Fruit fly (Drosophila melanogaster) whole organism, embryonic: ENCODE data around the gene Frmd5.

ENCODE experiments used
- BtbVII ChIP-seq: fragments of 200-800 bp; sonication (Bioruptor generic); optimal IDR thresholded peaks from 3 replicates; lab custom pipeline; 2017; ENCODE audit warnings: missing biosample characterization, mild to moderate bottlenecking, missing genetic modification characterization
- CG10366 ChIP-seq: fragments of 200-800 bp; sonication (Bioruptor generic); IDR thresholded peaks from 2 replicates; pipeline ENCODE4 v1.3.6; 2022; ENCODE audit warnings: missing biosample characterization, missing genetic modification characterization
- CG10543 ChIP-seq: fragments of 200-800 bp; sonication (Bioruptor generic); optimal IDR thresholded peaks from 3 replicates; lab custom pipeline; 2017; ENCODE audit warnings: missing biosample characterization, mild to moderate bottlenecking, missing genetic modification characterization, moderate library complexity
- CG11696 ChIP-seq: fragments of 200-800 bp; sonication (Bioruptor generic); IDR thresholded peaks from 2 replicates; pipeline ENCODE4 v1.3.6; 2022; ENCODE audit warnings: missing biosample characterization, missing genetic modification characterization
- CG12299 ChIP-seq: fragments of 200-800 bp; sonication (Bioruptor generic); optimal IDR thresholded peaks from 2 replicates; lab custom pipeline; 2018; ENCODE audit warnings: missing biosample characterization, mild to moderate bottlenecking, missing genetic modification characterization
- CG12391 ChIP-seq: fragments of 200-800 bp; sonication (Bioruptor generic); optimal IDR thresholded peaks from 3 replicates; lab custom pipeline; 2018; ENCODE audit warnings: missing biosample characterization, mild to moderate bottlenecking, missing genetic modification characterization, moderate library complexity
- CG13296 ChIP-seq: fragments of 200-800 bp; sonication (Bioruptor generic); optimal IDR thresholded peaks from 3 replicates; lab custom pipeline; 2018; ENCODE audit warnings: missing biosample characterization, mild to moderate bottlenecking, missing genetic modification characterization
- CG14441 ChIP-seq: fragments of 200-800 bp; sonication (Bioruptor generic); IDR thresholded peaks from 2 replicates; pipeline ENCODE4 v1.3.6; 2022; ENCODE audit warnings: missing biosample characterization, missing genetic modification characterization
- CG14965 ChIP-seq: fragments of 200-800 bp; sonication (Bioruptor generic); optimal IDR thresholded peaks from 2 replicates; lab custom pipeline; 2016; ENCODE audit warnings: missing biosample characterization, missing genetic modification characterization, borderline replicate concordance
- CG16779 ChIP-seq: fragments of 200-800 bp; sonication (Bioruptor generic); IDR thresholded peaks from 2 replicates; pipeline ENCODE4 v1.3.6; 2022; ENCODE audit warnings: missing biosample characterization, missing genetic modification characterization
- CG18262 ChIP-seq: fragments of 200-800 bp; optimal IDR thresholded peaks from 3 replicates; lab custom pipeline; 2019; ENCODE audit warnings: missing biosample characterization, mild to moderate bottlenecking, missing genetic modification characterization, moderate library complexity
- CG18476 ChIP-seq: fragments of 200-800 bp; sonication (Bioruptor generic); optimal IDR thresholded peaks from 2 replicates; lab custom pipeline; 2016; ENCODE audit warnings: missing biosample characterization, mild to moderate bottlenecking, missing genetic modification characterization
- CG2875 ChIP-seq: fragments of 200-800 bp; sonication (Bioruptor generic); optimal IDR thresholded peaks from 2 replicates; lab custom pipeline; 2017; ENCODE audit warnings: missing biosample characterization, mild to moderate bottlenecking, missing genetic modification characterization, missing genetic modification reagents
- CG30403 ChIP-seq: fragments of 200-800 bp; sonication (Bioruptor generic); optimal IDR thresholded peaks from 3 replicates; lab custom pipeline; 2016; ENCODE audit warnings: missing biosample characterization, missing genetic modification characterization
- CG31224 ChIP-seq: fragments of 200-800 bp; sonication (Bioruptor generic); IDR thresholded peaks from 2 replicates; pipeline ENCODE4 v1.3.6; 2022; ENCODE audit warnings: missing biosample characterization, missing genetic modification characterization
- CG32532 ChIP-seq: fragments of 200-800 bp; sonication (Bioruptor generic); IDR thresholded peaks from 2 replicates; pipeline ENCODE4 v1.3.6; 2022; ENCODE audit warnings: missing biosample characterization, missing genetic modification characterization
- CG33213 ChIP-seq: fragments of 200-800 bp; sonication (Bioruptor generic); optimal IDR thresholded peaks from 3 replicates; lab custom pipeline; 2016; ENCODE audit warnings: missing biosample characterization, missing genetic modification characterization
- CG5180 ChIP-seq: fragments of 200-800 bp; sonication (Bioruptor generic); optimal IDR thresholded peaks from 3 replicates; lab custom pipeline; 2017; ENCODE audit warnings: missing biosample characterization, missing genetic modification characterization, mild to moderate bottlenecking, moderate library complexity, missing genetic modification reagents
- CG7357 ChIP-seq: fragments of 200-800 bp; sonication (Bioruptor generic); IDR thresholded peaks from 3 replicates; pipeline ENCODE4 v1.3.6; 2022; ENCODE audit warnings: missing biosample characterization, missing genetic modification characterization
- CG8765 ChIP-seq: fragments of 200-800 bp; sonication (Bioruptor generic); IDR thresholded peaks from 2 replicates; pipeline ENCODE4 v1.3.6; 2022; ENCODE audit warnings: missing biosample characterization, missing genetic modification characterization
- Doc2 ChIP-seq: fragments of 200-800 bp; sonication (Bioruptor generic); IDR thresholded peaks from 2 replicates; pipeline ENCODE4 v1.3.6; 2022; ENCODE audit warnings: missing biosample characterization, missing genetic modification characterization
- Dp ChIP-seq: fragments of 200-800 bp; sonication (Bioruptor generic); optimal IDR thresholded peaks from 2 replicates; lab custom pipeline; 2018; ENCODE audit warnings: missing biosample characterization, mild to moderate bottlenecking, missing genetic modification characterization, moderate library complexity
- Elba2 ChIP-seq: fragments of 200-800 bp; sonication (Bioruptor generic); optimal IDR thresholded peaks from 3 replicates; lab custom pipeline; 2016; ENCODE audit warnings: missing biosample characterization, missing genetic modification characterization
- Fer1 ChIP-seq: fragments of 200-800 bp; sonication (Bioruptor generic); optimal IDR thresholded peaks from 2 replicates; lab custom pipeline; 2017; ENCODE audit warnings: missing biosample characterization, mild to moderate bottlenecking, missing genetic modification characterization
- Fer3 ChIP-seq: fragments of 200-800 bp; sonication (Bioruptor generic); optimal IDR thresholded peaks from 2 replicates; lab custom pipeline; 2018; ENCODE audit warnings: missing biosample characterization, mild to moderate bottlenecking, missing genetic modification characterization, moderate library complexity
- HHEX ChIP-seq: fragments of 200-800 bp; sonication (Bioruptor generic); optimal IDR thresholded peaks from 3 replicates; lab custom pipeline; 2017; ENCODE audit warnings: missing biosample characterization, mild to moderate bottlenecking, missing genetic modification characterization, missing genetic modification reagents
- HLHmδ ChIP-seq: fragments of 200-800 bp; sonication (Bioruptor generic); optimal IDR thresholded peaks from 2 replicates; lab custom pipeline; 2018; ENCODE audit warnings: missing biosample characterization, mild to moderate bottlenecking, missing genetic modification characterization, moderate library complexity
- Hmr ChIP-seq: fragments of 200-800 bp; sonication (Bioruptor generic); optimal IDR thresholded peaks from 3 replicates; lab custom pipeline; 2017; ENCODE audit warnings: mild to moderate bottlenecking, missing biosample characterization, missing genetic modification reagents, missing genetic modification characterization
- Hmx ChIP-seq: fragments of 200-800 bp; sonication (Bioruptor generic); optimal IDR thresholded peaks from 2 replicates; lab custom pipeline; 2016; ENCODE audit warnings: missing biosample characterization, missing genetic modification characterization
- Lpt ChIP-seq: fragments of >200 bp; optimal IDR thresholded peaks from 2 replicates; lab custom pipeline; 2018; ENCODE audit warnings: missing biosample characterization, missing genetic modification characterization
- NC2β ChIP-seq: fragments of 200-800 bp; sonication (Bioruptor generic); optimal IDR thresholded peaks from 2 replicates; lab custom pipeline; 2016; ENCODE audit warnings: missing biosample characterization, missing genetic modification characterization
- NK7.1 ChIP-seq: fragments of 200-800 bp; sonication (Bioruptor generic); optimal IDR thresholded peaks from 3 replicates; lab custom pipeline; 2016; ENCODE audit warnings: missing biosample characterization, missing genetic modification characterization
- Pdp1 ChIP-seq, 2 experiments: fragments of 200-800 bp; sonication (Bioruptor generic); optimal IDR thresholded peaks; 3 replicates each; lab custom pipeline; 2016; ENCODE audit warnings: missing biosample characterization in 2 of 2, missing genetic modification characterization in 2 of 2, mild to moderate bottlenecking in 1 of 2, moderate library complexity in 1 of 2
- Sry-β ChIP-seq: fragments of 200-800 bp; sonication (Bioruptor generic); optimal IDR thresholded peaks from 2 replicates; lab custom pipeline; 2018; ENCODE audit warnings: missing biosample characterization, mild to moderate bottlenecking, missing genetic modification characterization, moderate library complexity
- Stat92E ChIP-seq, 3 experiments: fragments of >200 bp in 2 of 3; fragments of 200-800 bp in 1 of 3; sonication (Bioruptor generic) in 1 of 3; optimal IDR thresholded peaks; 2 replicates each; lab custom pipeline; 2017 to 2019; ENCODE audit warnings: missing biosample characterization in 3 of 3, missing genetic modification characterization in 3 of 3, mild to moderate bottlenecking in 1 of 3, moderate library complexity in 1 of 3
- ac ChIP-seq: fragments of 200-800 bp; sonication (Bioruptor generic); optimal IDR thresholded peaks from 3 replicates; lab custom pipeline; 2017; ENCODE audit warnings: missing biosample characterization, mild to moderate bottlenecking, missing genetic modification characterization
- bab2 ChIP-seq: fragments of 200-800 bp; sonication (Bioruptor generic); optimal IDR thresholded peaks from 2 replicates; lab custom pipeline; 2016; ENCODE audit warnings: missing biosample characterization, missing genetic modification characterization
- cg ChIP-seq: fragments of 200-800 bp; sonication (Bioruptor generic); optimal IDR thresholded peaks from 3 replicates; lab custom pipeline; 2019; ENCODE audit warnings: missing biosample characterization, mild to moderate bottlenecking, missing genetic modification characterization, moderate library complexity
- ci ChIP-seq: fragments of 200-800 bp; sonication (Bioruptor generic); IDR thresholded peaks from 3 replicates; pipeline ENCODE4 v1.3.6; 2022; ENCODE audit warnings: missing biosample characterization, missing genetic modification characterization
- dm ChIP-seq: fragments of 200-800 bp; sonication (Bioruptor generic); optimal IDR thresholded peaks from 3 replicates; lab custom pipeline; 2016; ENCODE audit warnings: missing biosample characterization, missing genetic modification characterization
- dmrt99B ChIP-seq: fragments of 200-800 bp; sonication (Bioruptor generic); optimal IDR thresholded peaks from 2 replicates; lab custom pipeline; 2018; ENCODE audit warnings: missing biosample characterization, mild to moderate bottlenecking, missing genetic modification characterization, moderate library complexity
- en ChIP-seq: fragments of 200-800 bp; sonication (Bioruptor generic); optimal IDR thresholded peaks from 2 replicates; lab custom pipeline; 2016; ENCODE audit warnings: missing biosample characterization, missing genetic modification characterization
- h ChIP-seq: fragments of >200 bp; optimal IDR thresholded peaks from 2 replicates; lab custom pipeline; 2017
- lilli ChIP-seq: fragments of 200-800 bp; sonication (Bioruptor generic); optimal IDR thresholded peaks from 3 replicates; lab custom pipeline; 2016; ENCODE audit warnings: missing biosample characterization, missing genetic modification characterization
- lola ChIP-seq, 3 experiments: fragments of >200 bp in 2 of 3; fragments of 200-800 bp in 1 of 3; sonication (Bioruptor generic) in 1 of 3; optimal IDR thresholded peaks; 2 replicates each; lab custom pipeline; 2017 to 2019; ENCODE audit warnings: missing biosample characterization in 3 of 3, missing genetic modification characterization in 3 of 3, mild to moderate bottlenecking in 1 of 3, moderate library complexity in 1 of 3
- sc ChIP-seq, 3 experiments: fragments of >200 bp in 2 of 3; fragments of 200-800 bp in 1 of 3; sonication (Bioruptor generic) in 1 of 3; optimal IDR thresholded peaks; 2 replicates in 2 of 3; 3 replicates in 1 of 3; lab custom pipeline; 2017; ENCODE audit warnings: mild to moderate bottlenecking in 1 of 3, missing biosample characterization in 1 of 3, missing genetic modification characterization in 1 of 3, missing genetic modification reagents in 1 of 3
- sim ChIP-seq: fragments of 200-800 bp; sonication (Bioruptor generic); IDR thresholded peaks from 2 replicates; pipeline ENCODE4 v1.3.6; 2022; ENCODE audit warnings: missing biosample characterization, missing genetic modification characterization
- tgo ChIP-seq: fragments of 200-800 bp; sonication (Bioruptor generic); IDR thresholded peaks from 3 replicates; pipeline ENCODE4 v1.3.6; 2022; ENCODE audit warnings: missing biosample characterization, missing genetic modification characterization

Gene Frmd5

DNA sequence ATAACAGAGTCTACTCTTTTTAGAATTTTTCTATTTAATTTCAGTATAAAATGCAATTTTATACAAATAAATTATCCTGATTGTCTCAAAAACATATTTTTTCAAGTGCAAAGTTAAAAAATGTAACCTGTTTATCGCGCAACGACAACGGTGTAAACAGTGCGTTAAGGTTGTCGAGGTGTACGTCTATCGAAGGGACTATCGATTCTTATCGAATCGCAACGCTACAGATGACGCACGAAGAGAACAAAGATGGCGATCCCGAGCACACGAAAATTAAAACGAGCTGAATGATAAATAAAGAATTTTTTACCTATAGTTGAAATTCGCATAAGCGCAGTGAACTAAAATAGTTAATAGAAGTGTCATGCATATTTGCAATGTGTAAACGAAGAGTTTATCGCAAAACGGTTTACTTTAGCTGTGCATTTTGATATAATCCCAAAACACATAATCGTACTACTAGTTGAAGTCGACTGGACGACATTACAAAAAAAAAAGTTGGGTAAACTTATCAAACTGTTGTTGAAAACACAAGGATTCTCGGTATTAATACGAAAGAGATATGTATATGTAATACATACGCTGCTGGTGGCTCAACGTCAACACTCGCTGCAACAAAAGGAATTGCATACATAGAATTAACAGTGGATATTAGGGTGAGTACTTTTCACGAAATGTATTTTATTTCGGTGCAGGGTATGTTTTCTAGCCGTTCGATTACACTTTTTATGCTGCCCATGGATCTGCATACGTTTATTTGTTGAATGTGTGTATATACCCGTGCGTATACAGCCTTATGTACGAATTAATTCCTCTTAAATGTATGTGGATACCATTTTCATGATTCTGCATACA, 43.9 kb downstream of the Frmd5 start, which contains the start of gene da (continued):
- TF ChIP-seq Doc2 (no peak), tgo (peak; percentile 57; the same call in 1 of the 3 replicates), CG13296 (GFP tag; lab: Kevin White, UChicago) (peak; percentile 16), en (no peak), Hmr (GFP tag; lab: Kevin White, UChicago) (peak; percentile 63), CG11696 (GFP tag; lab: Robert Waterston, UW) (no peak), CG30403 (GFP tag; lab: Kevin White, UChicago) (peak; percentile 77), NK7.1 (GFP tag; lab: Kevin White, UChicago) (no peak), CG16779 (GFP tag; lab: Robert Waterston, UW) (no peak), CG32532 (GFP tag; lab: Robert Waterston, UW) (peak; percentile 66), CG12391 (tag; lab: Kevin White, UChicago) (peak; percentile 83), ac (GFP tag; lab: Kevin White, UChicago) (no peak), CG8765 (GFP tag; lab: Robert Waterston, UW) (no peak), Stat92E (GFP tag; optimal IDR thresholded peaks at IDR 0.05; lab: Kevin White, UChicago) (no peak), CG10543 (GFP tag; lab: Kevin White, UChicago) (peak; percentile 21), CG18476 (GFP tag; lab: Kevin White, UChicago) (peak; percentile 44), sim (GFP tag; lab: Robert Waterston, UW) (no peak), CG14965 (GFP tag; lab: Kevin White, UChicago) (no peak), Hmx (GFP tag; lab: Kevin White, UChicago) (peak; percentile 49), CG14441 (GFP tag; lab: Robert Waterston, UW) (peak; percentile 59), bab2 (GFP tag; lab: Kevin White, UChicago) (no peak), sc (optimal IDR thresholded peaks at IDR 0.05; lab: Kevin White, UChicago) (no peak), sc (GFP tag; optimal IDR thresholded peaks at IDR 0.05; lab: Kevin White, UChicago) (no peak), CG18262 (peak; percentile 58), dmrt99B (peak; percentile 63), Fer3 (peak; percentile 65), HHEX (peak; percentile 40), Dp (GFP tag; lab: Kevin White, UChicago) (peak; percentile 14), Sry-β (no peak), CG10366 (GFP tag; lab: Robert Waterston, UW) (peak; percentile 63; the same call in 1 of the 2 replicates), ci (GFP tag; lab: Robert Waterston, UW) (peak; percentile 81; the same call in 2 of the 3 replicates), lilli (GFP tag; lab: Kevin White, UChicago) (peak; percentile 70), dm (peak; percentile 76), CG12299 (tag; lab: Kevin White, UChicago) (no peak), CG33213 (GFP tag; lab: Kevin White, UChicago) (peak; percentile 22), Lpt (GFP tag; lab: Kevin White, UChicago) (no peak), cg (GFP tag; lab: Kevin White, UChicago) (no peak), Fer1 (GFP tag; lab: Kevin White, UChicago) (peak; percentile 26), CG5180 (GFP tag; lab: Kevin White, UChicago) (no peak), NC2β (peak; percentile 63), lola (GFP tag; optimal IDR thresholded peaks at IDR 0.05; lab: Kevin White, UChicago) (peak in 2 of 3 experiments; percentile 42 to 92), Pdp1 (GFP tag; optimal IDR thresholded peaks at IDR 0.05; lab: Kevin White, UChicago) (peak; percentile 33 to 69), h (lab: Kevin White, UChicago) (no peak), CG31224 (GFP tag; lab: Robert Waterston, UW) (peak; percentile 40; the same call in 1 of the 2 replicates), CG7357 (GFP tag; lab: Robert Waterston, UW) (peak; percentile 97), HLHmδ (GFP tag; lab: Kevin White, UChicago) (no peak), BtbVII (GFP tag; lab: Kevin White, UChicago) (peak; percentile 19), Elba2 (GFP tag; lab: Kevin White, UChicago) (no peak), CG2875 (GFP tag; lab: Kevin White, UChicago) (peak; percentile 25)
